Fruit fly (Drosophila melanogaster): ENCODE measurements around the gene Sap130.

dm6 chr3L:12849867-12850301 is 44.2 kb downstream of the Sap130 start, which contains the start of the genes CG10948 and Wbp2:
- TF ChIP-seq insv (optimal IDR thresholded peaks at IDR 0.05) (no peak), Myc (optimal IDR thresholded peaks at IDR 0.05) (no peak), ttk (optimal IDR thresholded peaks at IDR 0.05) (no peak), h (optimal IDR thresholded peaks at IDR 0.05) (no peak)
